Fruit fly (Drosophila melanogaster) whole organism, wandering third instar larva: ENCODE results near the gene SP555.
A peak's percentile ranks its signal among the peaks of the same experiment; 100 is the strongest.

Experiments
- Abd-B ChIP-seq: fragments of >200 bp; optimal IDR thresholded peaks from 2 replicates; lab custom pipeline; 2017; ENCODE audit warnings: missing biosample characterization, missing genetic modification characterization
- CG32264 ChIP-seq: fragments of 200-800 bp; sonication (Bioruptor generic); optimal IDR thresholded peaks from 2 replicates; lab custom pipeline; 2016; ENCODE audit warnings: missing biosample characterization, missing genetic modification characterization
- CG9705 ChIP-seq: fragments of 200-800 bp; sonication (Bioruptor generic); optimal IDR thresholded peaks from 2 replicates; lab custom pipeline; 2018; ENCODE audit warnings: missing biosample characterization, mild to moderate bottlenecking, missing genetic modification characterization
- CrebA ChIP-seq: fragments of 200-800 bp; sonication (Bioruptor generic); optimal IDR thresholded peaks from 2 replicates; lab custom pipeline; 2016; ENCODE audit warnings: missing biosample characterization, mild to moderate bottlenecking, missing genetic modification characterization, borderline replicate concordance
- Dfd ChIP-seq: fragments of >200 bp; optimal IDR thresholded peaks from 2 replicates; lab custom pipeline; 2017; ENCODE audit warnings: missing biosample characterization, missing genetic modification characterization
- Dif ChIP-seq: fragments of 200-275, 200-300 bp; sonication (Bioruptor generic); optimal IDR thresholded peaks from 2 replicates; lab custom pipeline; 2018; ENCODE audit warnings: missing biosample characterization, missing genetic modification characterization; ENCODE audit not compliant: partially characterized antibody
- GATAd ChIP-seq: sonication (Bioruptor generic); optimal IDR thresholded peaks from 2 replicates; lab custom pipeline; 2016; ENCODE audit warnings: missing biosample characterization, missing genetic modification characterization
- HLH106 ChIP-seq: fragments of 200-800 bp; optimal IDR thresholded peaks from 3 replicates; lab custom pipeline; 2019; ENCODE audit warnings: missing biosample characterization, mild to moderate bottlenecking, missing genetic modification characterization, moderate library complexity
- Hnf4 ChIP-seq: fragments of 200-800 bp; sonication (Bioruptor generic); optimal IDR thresholded peaks from 2 replicates; lab custom pipeline; 2016; ENCODE audit warnings: missing biosample characterization, mild to moderate bottlenecking, missing genetic modification characterization
- Hr78 ChIP-seq: fragments of >200 bp; optimal IDR thresholded peaks from 2 replicates; lab custom pipeline; 2017; ENCODE audit warnings: missing biosample characterization, missing genetic modification characterization
- Hr83 ChIP-seq: fragments of 200-300 bp; sonication (Bioruptor generic); optimal IDR thresholded peaks from 2 replicates; lab custom pipeline; 2016; ENCODE audit warnings: missing biosample characterization, mild to moderate bottlenecking, missing genetic modification characterization, moderate library complexity; ENCODE audit not compliant: poor library complexity, severe bottlenecking
- Jra ChIP-seq: sonication (Bioruptor generic); optimal IDR thresholded peaks from 2 replicates; lab custom pipeline; 2016; ENCODE audit warnings: missing biosample characterization, missing genetic modification characterization
- Mio ChIP-seq: sonication (Bioruptor generic); optimal IDR thresholded peaks from 2 replicates; lab custom pipeline; 2016; ENCODE audit warnings: missing biosample characterization, missing genetic modification characterization
- Myc ChIP-seq: fragments of >200 bp; optimal IDR thresholded peaks from 2 replicates; lab custom pipeline; 2017
- N ChIP-seq: fragments of >200 bp; optimal IDR thresholded peaks from 2 replicates; lab custom pipeline; 2018; ENCODE audit warnings: missing biosample characterization, missing external identifiers, missing genetic modification characterization
- OdsH ChIP-seq: fragments of 200-800 bp; sonication (Bioruptor generic); optimal IDR thresholded peaks from 2 replicates; lab custom pipeline; 2016; ENCODE audit warnings: missing biosample characterization, mild to moderate bottlenecking, missing genetic modification characterization
- Rel ChIP-seq, 2 experiments: fragments of 200-800 bp; sonication (Bioruptor generic) in 1 of 2; optimal IDR thresholded peaks; 2 replicates in 1 of 2; 3 replicates in 1 of 2; lab custom pipeline; 2016 to 2019; ENCODE audit warnings: mild to moderate bottlenecking in 2 of 2, missing biosample characterization in 2 of 2, missing genetic modification characterization in 2 of 2, moderate library complexity in 1 of 2
- Sp1 ChIP-seq: fragments of 200-800 bp; sonication (Bioruptor generic); optimal IDR thresholded peaks from 3 replicates; lab custom pipeline; 2019; ENCODE audit warnings: missing biosample characterization, mild to moderate bottlenecking, missing genetic modification characterization, moderate library complexity
- Vsx2 ChIP-seq: fragments of 200-300, 225-300 bp; sonication (Bioruptor generic); optimal IDR thresholded peaks from 2 replicates; lab custom pipeline; 2018; ENCODE audit warnings: missing biosample characterization, missing genetic modification characterization; ENCODE audit not compliant: partially characterized antibody
- br ChIP-seq: fragments of 200-800 bp; sonication (Bioruptor generic); optimal IDR thresholded peaks from 2 replicates; lab custom pipeline; 2016; ENCODE audit warnings: missing biosample characterization, missing genetic modification characterization
- brk ChIP-seq: fragments of 200-800 bp; sonication (Bioruptor generic); optimal IDR thresholded peaks from 2 replicates; lab custom pipeline; 2016; ENCODE audit warnings: missing biosample characterization, mild to moderate bottlenecking, missing genetic modification characterization
- dl ChIP-seq, 2 experiments: fragments of 175-275, 200-275 bp in 1 of 2; fragments of 200-275 bp in 1 of 2; sonication (Bioruptor generic); optimal IDR thresholded peaks; lab custom pipeline; 2018; ENCODE audit warnings: mild to moderate bottlenecking in 2 of 2, missing biosample characterization in 2 of 2, missing genetic modification characterization in 2 of 2, moderate library complexity in 2 of 2; ENCODE audit not compliant: partially characterized antibody in 2 of 2, insufficient read depth in 1 of 2
- dmrt93B ChIP-seq: fragments of 200-800 bp; sonication (Bioruptor generic); optimal IDR thresholded peaks from 2 replicates; lab custom pipeline; 2018; ENCODE audit warnings: missing biosample characterization, mild to moderate bottlenecking, missing genetic modification characterization
- dsf ChIP-seq: sonication (Bioruptor generic); optimal IDR thresholded peaks from 2 replicates; lab custom pipeline; 2016; ENCODE audit warnings: missing biosample characterization, missing genetic modification characterization, borderline replicate concordance
- ey ChIP-seq: fragments of 200-800 bp; sonication (Bioruptor generic); optimal IDR thresholded peaks from 2 replicates; lab custom pipeline; 2016; ENCODE audit warnings: missing biosample characterization, missing genetic modification characterization
- foxo ChIP-seq, 2 experiments: fragments of 200-800 bp; sonication (Bioruptor generic); optimal IDR thresholded peaks; 2 replicates in 1 of 2; 3 replicates in 1 of 2; lab custom pipeline; 2016 to 2017; ENCODE audit warnings: missing biosample characterization in 2 of 2, missing genetic modification characterization in 2 of 2
- fru ChIP-seq: fragments of 200-800 bp; sonication (Bioruptor generic); optimal IDR thresholded peaks from 3 replicates; lab custom pipeline; 2016; ENCODE audit warnings: missing biosample characterization, mild to moderate bottlenecking, missing genetic modification characterization
- h ChIP-seq: fragments of 200-800 bp; sonication (Bioruptor generic); optimal IDR thresholded peaks from 3 replicates; lab custom pipeline; 2016; ENCODE audit warnings: missing biosample characterization, mild to moderate bottlenecking, missing genetic modification characterization
- jim ChIP-seq: fragments of 175-275, 200-325 bp; sonication (Bioruptor generic); optimal IDR thresholded peaks from 2 replicates; lab custom pipeline; 2016; ENCODE audit warnings: missing biosample characterization, mild to moderate bottlenecking, missing genetic modification characterization
- lola ChIP-seq: fragments of >200 bp; optimal IDR thresholded peaks from 2 replicates; lab custom pipeline; 2017; ENCODE audit warnings: missing biosample characterization, missing genetic modification characterization
- pan ChIP-seq: fragments of >200 bp; optimal IDR thresholded peaks from 2 replicates; lab custom pipeline; 2017
- psq ChIP-seq: fragments of 200-800 bp; sonication (Bioruptor generic); optimal IDR thresholded peaks from 3 replicates; lab custom pipeline; 2017; ENCODE audit warnings: missing biosample characterization, mild to moderate bottlenecking, missing genetic modification characterization, moderate library complexity
- rgr ChIP-seq: fragments of 200-800 bp; sonication (Bioruptor generic); optimal IDR thresholded peaks from 3 replicates; lab custom pipeline; 2016; ENCODE audit warnings: missing biosample characterization, mild to moderate bottlenecking, missing genetic modification characterization
- sage ChIP-seq: fragments of 200-800 bp; sonication (Bioruptor generic); optimal IDR thresholded peaks from 2 replicates; lab custom pipeline; 2016; ENCODE audit warnings: missing biosample characterization, mild to moderate bottlenecking, missing genetic modification characterization
- sv ChIP-seq: fragments of 200-800 bp; sonication (Bioruptor generic); optimal IDR thresholded peaks from 3 replicates; lab custom pipeline; 2016; ENCODE audit warnings: missing biosample characterization, missing genetic modification characterization
- tai ChIP-seq: sonication (Bioruptor generic); optimal IDR thresholded peaks from 2 replicates; lab custom pipeline; 2016; ENCODE audit warnings: missing biosample characterization, missing genetic modification characterization
- usp ChIP-seq: fragments of >200 bp; optimal IDR thresholded peaks from 2 replicates; lab custom pipeline; 2017; ENCODE audit warnings: missing biosample characterization, missing genetic modification characterization
- woc ChIP-seq: sonication (Bioruptor generic); optimal IDR thresholded peaks from 2 replicates; lab custom pipeline; 2016; ENCODE audit warnings: missing biosample characterization, mild to moderate bottlenecking, missing genetic modification characterization

The SP555 gene

dm6 chr2L:4997401-4998259 is 39.9 kb upstream of the SP555 start:
- TF ChIP-seq Mio (peak; percentile 92), CrebA (peak; percentile 95), Dfd (no peak), CG9705 (GFP tag; lab: Kevin White, UChicago) (peak; percentile 96), Abd-B (GFP tag; lab: Kevin White, UChicago) (no peak), br (peak; percentile 99), dmrt93B (GFP tag; lab: Kevin White, UChicago) (peak; percentile 98), psq (GFP tag; lab: Kevin White, UChicago) (peak; percentile 95), pan (no peak), h (GFP tag; lab: Kevin White, UChicago) (peak; percentile 99), jim (GFP tag; lab: Kevin White, UChicago) (no peak), rgr (GFP tag; lab: Kevin White, UChicago) (peak; percentile 99), Sp1 (GFP tag; lab: Kevin White, UChicago) (peak; percentile 98), dsf (GFP tag; lab: Kevin White, UChicago) (peak; percentile 94), Hr78 (no peak), tai (peak; percentile 97), OdsH (GFP tag; lab: Kevin White, UChicago) (peak; percentile 98), HLH106 (tag; lab: Kevin White, UChicago) (peak; percentile 98), CG32264 (GFP tag; lab: Kevin White, UChicago) (peak; percentile 98), Myc (lab: Kevin White, UChicago) (peak; percentile 37), N (peak; percentile 88), dl (GFP tag; optimal IDR thresholded peaks at IDR 0.05; lab: Kevin White, UChicago; ENCODE audit: insufficient read depth in 1 of 2, partially characterized antibody in 2 of 2) (peak; percentile 80 to 91), woc (peak; percentile 99), Jra (GFP tag; lab: Kevin White, UChicago) (peak; percentile 97), Hr83 (GFP tag; lab: Kevin White, UChicago) (peak; percentile 92), ey (GFP tag; lab: Kevin White, UChicago) (peak; percentile 99), brk (GFP tag; lab: Kevin White, UChicago) (peak; percentile 94), sage (GFP tag; lab: Kevin White, UChicago) (peak; percentile 96), usp (GFP tag; lab: Kevin White, UChicago) (no peak), Dif (GFP tag; lab: Kevin White, UChicago) (peak; percentile 94), GATAd (GFP tag; lab: Kevin White, UChicago) (peak; percentile 94), sv (GFP tag; lab: Kevin White, UChicago) (peak; percentile 98), lola (no peak), foxo (GFP tag; optimal IDR thresholded peaks at IDR 0.05; lab: Kevin White, UChicago) (peak; percentile 97 to 99), Rel (GFP tag; optimal IDR thresholded peaks at IDR 0.05; lab: Kevin White, UChicago) (peak; percentile 95), Rel (tag; optimal IDR thresholded peaks at IDR 0.05; lab: Kevin White, UChicago) (peak; percentile 97), Hnf4 (GFP tag; lab: Kevin White, UChicago) (peak; percentile 98), fru (GFP tag; lab: Kevin White, UChicago) (peak; percentile 100), Vsx2 (peak; percentile 69)

dm6 chr2L:4998260-4998560 is 39.3 kb upstream of the SP555 start:
- TF ChIP-seq jim (GFP tag; lab: Kevin White, UChicago) (no peak), woc (no peak), tai (no peak), Myc (lab: Kevin White, UChicago) (no peak), psq (GFP tag; lab: Kevin White, UChicago) (no peak), Abd-B (GFP tag; lab: Kevin White, UChicago) (no peak), br (no peak), HLH106 (tag; lab: Kevin White, UChicago) (no peak), Sp1 (GFP tag; lab: Kevin White, UChicago) (no peak), Dfd (no peak), rgr (GFP tag; lab: Kevin White, UChicago) (no peak), GATAd (GFP tag; lab: Kevin White, UChicago) (no peak), CG32264 (GFP tag; lab: Kevin White, UChicago) (no peak), sv (GFP tag; lab: Kevin White, UChicago) (no peak), Hnf4 (GFP tag; lab: Kevin White, UChicago) (no peak), fru (GFP tag; lab: Kevin White, UChicago) (no peak)
